Fruit fly (Drosophila melanogaster) whole organism, embryonic: ENCODE data around the gene hob.

Source experiments
- B-H1 ChIP-seq: fragments of 200-800 bp; sonication (Bioruptor generic); IDR thresholded peaks from 3 replicates; pipeline ENCODE4 v1.3.6; 2022; ENCODE audit warnings: missing biosample characterization, missing genetic modification characterization
- BEAF-32 ChIP-seq: fragments of 200-800 bp; sonication (Bioruptor generic); optimal IDR thresholded peaks from 3 replicates; lab custom pipeline; 2017; ENCODE audit warnings: missing biosample characterization, missing genetic modification characterization, mild to moderate bottlenecking, moderate library complexity, missing genetic modification reagents
- CG10147 ChIP-seq: fragments of 200-800 bp; sonication (Bioruptor generic); optimal IDR thresholded peaks from 2 replicates; lab custom pipeline; 2019; ENCODE audit warnings: missing biosample characterization, mild to moderate bottlenecking, missing genetic modification characterization, moderate library complexity
- CG10431 ChIP-seq: fragments of 200-800 bp; sonication (Bioruptor generic); optimal IDR thresholded peaks from 3 replicates; lab custom pipeline; 2018; ENCODE audit warnings: missing biosample characterization, mild to moderate bottlenecking, missing genetic modification characterization
- CG10543 ChIP-seq: fragments of 200-800 bp; sonication (Bioruptor generic); optimal IDR thresholded peaks from 3 replicates; lab custom pipeline; 2017; ENCODE audit warnings: missing biosample characterization, mild to moderate bottlenecking, missing genetic modification characterization, moderate library complexity
- CG11504 ChIP-seq: fragments of 200-800 bp; sonication (Bioruptor generic); optimal IDR thresholded peaks from 3 replicates; lab custom pipeline; 2019; ENCODE audit warnings: missing biosample characterization, mild to moderate bottlenecking, missing genetic modification characterization, moderate library complexity
- CG11695 ChIP-seq: fragments of 200-800 bp; sonication (Bioruptor generic); IDR thresholded peaks from 3 replicates; pipeline ENCODE4 v1.3.6; 2022; ENCODE audit warnings: missing biosample characterization, missing genetic modification characterization
- CG12236 ChIP-seq: fragments of 200-800 bp; sonication (Bioruptor generic); optimal IDR thresholded peaks from 2 replicates; lab custom pipeline; 2016; ENCODE audit warnings: missing biosample characterization, missing genetic modification characterization
- CG1233 ChIP-seq: fragments of 200-800 bp; sonication (Bioruptor generic); optimal IDR thresholded peaks from 4 replicates; lab custom pipeline; 2018; ENCODE audit warnings: missing biosample characterization, mild to moderate bottlenecking, missing genetic modification characterization
- CG15011 ChIP-seq: fragments of 200-800 bp; sonication (Bioruptor generic); optimal IDR thresholded peaks from 3 replicates; lab custom pipeline; 2018; ENCODE audit warnings: missing biosample characterization, mild to moderate bottlenecking, missing genetic modification characterization
- CG1602 ChIP-seq: fragments of 200-800 bp; sonication (Bioruptor generic); optimal IDR thresholded peaks from 3 replicates; lab custom pipeline; 2016; ENCODE audit warnings: missing biosample characterization, missing genetic modification characterization
- CG1603 ChIP-seq: fragments of 200-800 bp; sonication (Bioruptor generic); optimal IDR thresholded peaks from 2 replicates; lab custom pipeline; 2019; ENCODE audit warnings: missing biosample characterization, mild to moderate bottlenecking, missing genetic modification characterization, moderate library complexity
- CG17912 ChIP-seq: fragments of 200-800 bp; sonication (Bioruptor generic); optimal IDR thresholded peaks from 2 replicates; lab custom pipeline; 2018; ENCODE audit warnings: missing biosample characterization, mild to moderate bottlenecking, missing genetic modification characterization
- CG2199 ChIP-seq: fragments of 200-800 bp; sonication (Bioruptor generic); IDR thresholded peaks from 3 replicates; pipeline ENCODE4 v1.3.6; 2022; ENCODE audit warnings: missing biosample characterization, missing genetic modification characterization
- CG2202 ChIP-seq: fragments of 200-800 bp; sonication (Bioruptor generic); optimal IDR thresholded peaks from 2 replicates; lab custom pipeline; 2018; ENCODE audit warnings: missing biosample characterization, mild to moderate bottlenecking, missing genetic modification characterization
- CG4360 ChIP-seq: fragments of 200-800 bp; sonication (Bioruptor generic); IDR thresholded peaks from 2 replicates; pipeline ENCODE4 v1.3.6; 2022; ENCODE audit warnings: missing biosample characterization, missing genetic modification characterization
- CG5953 ChIP-seq: fragments of 200-800 bp; sonication (Bioruptor generic); IDR thresholded peaks from 2 replicates; pipeline ENCODE4 v1.3.6; 2022; ENCODE audit warnings: missing biosample characterization, missing genetic modification characterization
- CG6683 ChIP-seq: fragments of 200-800 bp; sonication (Bioruptor generic); optimal IDR thresholded peaks from 2 replicates; lab custom pipeline; 2017; ENCODE audit warnings: missing biosample characterization, mild to moderate bottlenecking, missing genetic modification characterization, missing genetic modification reagents
- CG6765 ChIP-seq: fragments of 200-800 bp; sonication (Bioruptor generic); optimal IDR thresholded peaks from 3 replicates; lab custom pipeline; 2017; ENCODE audit warnings: missing biosample characterization, mild to moderate bottlenecking, missing genetic modification characterization
- CG7556 ChIP-seq: fragments of 200-800 bp; sonication (Bioruptor generic); optimal IDR thresholded peaks from 2 replicates; lab custom pipeline; 2017; ENCODE audit warnings: missing biosample characterization, mild to moderate bottlenecking, missing genetic modification characterization
- CrebB ChIP-seq: fragments of 200-800 bp; sonication (Bioruptor generic); optimal IDR thresholded peaks from 3 replicates; lab custom pipeline; 2018; ENCODE audit warnings: missing biosample characterization, mild to moderate bottlenecking, missing genetic modification characterization
- Dip2 ChIP-seq: fragments of 200-800 bp; sonication (Bioruptor generic); IDR thresholded peaks from 2 replicates; pipeline ENCODE4 v1.3.6; 2022; ENCODE audit warnings: missing biosample characterization, missing genetic modification characterization
- Dip3 ChIP-seq: fragments of 200-800 bp; sonication (Bioruptor generic); optimal IDR thresholded peaks from 3 replicates; lab custom pipeline; 2016; ENCODE audit warnings: missing biosample characterization, missing genetic modification characterization
- Ets65A ChIP-seq: fragments of 200-800 bp; sonication (Bioruptor generic); peaks from one replicate; lab custom pipeline; 2016; ENCODE audit warnings: missing biosample characterization, missing genetic modification characterization
- Hand ChIP-seq: fragments of 200-800 bp; sonication (Bioruptor generic); optimal IDR thresholded peaks from 2 replicates; lab custom pipeline; 2017; ENCODE audit warnings: mild to moderate bottlenecking, missing biosample characterization, missing genetic modification reagents, missing genetic modification characterization
- NC2β ChIP-seq: fragments of 200-800 bp; sonication (Bioruptor generic); optimal IDR thresholded peaks from 2 replicates; lab custom pipeline; 2016; ENCODE audit warnings: missing biosample characterization, missing genetic modification characterization
- NFAT ChIP-seq: fragments of 200-800 bp; sonication (Bioruptor generic); IDR thresholded peaks from 2 replicates; pipeline ENCODE4 v1.3.6; 2022; ENCODE audit warnings: missing biosample characterization, missing genetic modification characterization
- Sox100B ChIP-seq: fragments of 200-800 bp; sonication (Bioruptor generic); optimal IDR thresholded peaks from 3 replicates; lab custom pipeline; 2018; ENCODE audit warnings: missing biosample characterization, mild to moderate bottlenecking, missing genetic modification characterization
- Ssrp ChIP-seq: fragments of 200-800 bp; sonication (Bioruptor generic); optimal IDR thresholded peaks from 2 replicates; lab custom pipeline; 2018; ENCODE audit warnings: missing biosample characterization, mild to moderate bottlenecking, missing genetic modification characterization, moderate library complexity
- Stat92E ChIP-seq, 3 experiments: fragments of >200 bp in 2 of 3; fragments of 200-800 bp in 1 of 3; sonication (Bioruptor generic) in 1 of 3; optimal IDR thresholded peaks; 2 replicates each; lab custom pipeline; 2017 to 2019; ENCODE audit warnings: missing biosample characterization in 3 of 3, missing genetic modification characterization in 3 of 3, mild to moderate bottlenecking in 1 of 3, moderate library complexity in 1 of 3
- br ChIP-seq: fragments of >200 bp; optimal IDR thresholded peaks from 2 replicates; lab custom pipeline; 2017
- cas ChIP-seq: fragments of 200-800 bp; sonication (Bioruptor generic); IDR thresholded peaks from 2 replicates; pipeline ENCODE4 v1.3.6; 2022; ENCODE audit warnings: missing biosample characterization, missing genetic modification characterization
- cwo ChIP-seq: fragments of 200-800 bp; sonication (Bioruptor generic); optimal IDR thresholded peaks from 3 replicates; lab custom pipeline; 2017; ENCODE audit warnings: missing biosample characterization, missing genetic modification characterization, mild to moderate bottlenecking, moderate library complexity, missing genetic modification reagents
- gem ChIP-seq: fragments of 200-800 bp; sonication (Bioruptor generic); optimal IDR thresholded peaks from 2 replicates; lab custom pipeline; 2019; ENCODE audit warnings: missing biosample characterization, mild to moderate bottlenecking, missing genetic modification characterization, moderate library complexity
- ham ChIP-seq: fragments of 200-800 bp; sonication (Bioruptor generic); IDR thresholded peaks from 2 replicates; pipeline ENCODE4 v1.3.6; 2022; ENCODE audit warnings: missing biosample characterization, missing genetic modification characterization
- insv ChIP-seq, 2 experiments: fragments of 200-800 bp; sonication (Bioruptor generic); optimal IDR thresholded peaks; 3 replicates each; lab custom pipeline; 2016 to 2018; ENCODE audit warnings: missing biosample characterization in 2 of 2, missing genetic modification characterization in 2 of 2
- nmo ChIP-seq: fragments of 200-800 bp; sonication (Bioruptor generic); optimal IDR thresholded peaks from 2 replicates; lab custom pipeline; 2018; ENCODE audit warnings: missing biosample characterization, mild to moderate bottlenecking, missing genetic modification characterization, moderate library complexity
- odd ChIP-seq: fragments of 200-800 bp; sonication (Bioruptor generic); optimal IDR thresholded peaks from 2 replicates; lab custom pipeline; 2017; ENCODE audit warnings: missing biosample characterization, mild to moderate bottlenecking, missing genetic modification characterization
- pb ChIP-seq: fragments of 200-800 bp; sonication (Bioruptor generic); optimal IDR thresholded peaks from 3 replicates; lab custom pipeline; 2016; ENCODE audit warnings: missing biosample characterization, missing genetic modification characterization
- psq ChIP-seq: fragments of 200-800 bp; sonication (Bioruptor generic); optimal IDR thresholded peaks from 2 replicates; lab custom pipeline; 2017; ENCODE audit warnings: missing biosample characterization, missing genetic modification characterization
- ro ChIP-seq: fragments of 200-800 bp; sonication (Bioruptor generic); IDR thresholded peaks from 2 replicates; pipeline ENCODE4 v1.3.6; 2022; ENCODE audit warnings: missing biosample characterization, missing genetic modification characterization
- row ChIP-seq: fragments of 200-800 bp; sonication (Bioruptor generic); IDR thresholded peaks from 3 replicates; pipeline ENCODE4 v1.3.6; 2022; ENCODE audit warnings: missing biosample characterization, missing genetic modification characterization
- sc ChIP-seq, 3 experiments: fragments of >200 bp in 2 of 3; fragments of 200-800 bp in 1 of 3; sonication (Bioruptor generic) in 1 of 3; optimal IDR thresholded peaks; 2 replicates in 2 of 3; 3 replicates in 1 of 3; lab custom pipeline; 2017; ENCODE audit warnings: mild to moderate bottlenecking in 1 of 3, missing biosample characterization in 1 of 3, missing genetic modification characterization in 1 of 3, missing genetic modification reagents in 1 of 3
- shn ChIP-seq: fragments of 200-800 bp; sonication (Bioruptor generic); optimal IDR thresholded peaks from 3 replicates; lab custom pipeline; 2016; ENCODE audit warnings: missing biosample characterization, missing genetic modification characterization
- sna ChIP-seq: fragments of 200-800 bp; sonication (Bioruptor generic); IDR thresholded peaks from 2 replicates; pipeline ENCODE4 v1.3.6; 2022; ENCODE audit warnings: missing biosample characterization, missing genetic modification characterization; ENCODE audit not compliant: partially characterized antibody
- sob ChIP-seq: fragments of 200-800 bp; sonication (Bioruptor generic); IDR thresholded peaks from 2 replicates; pipeline ENCODE4 v1.3.6; 2022; ENCODE audit warnings: missing biosample characterization, missing genetic modification characterization
- stwl ChIP-seq: fragments of 200-800 bp; sonication (Bioruptor generic); optimal IDR thresholded peaks from 3 replicates; lab custom pipeline; 2018; ENCODE audit warnings: missing biosample characterization, mild to moderate bottlenecking, missing genetic modification characterization, moderate library complexity
- trem ChIP-seq: fragments of 200-800 bp; optimal IDR thresholded peaks from 3 replicates; lab custom pipeline; 2019; ENCODE audit warnings: missing biosample characterization, mild to moderate bottlenecking, missing genetic modification characterization, moderate library complexity

The hob gene

DNA sequence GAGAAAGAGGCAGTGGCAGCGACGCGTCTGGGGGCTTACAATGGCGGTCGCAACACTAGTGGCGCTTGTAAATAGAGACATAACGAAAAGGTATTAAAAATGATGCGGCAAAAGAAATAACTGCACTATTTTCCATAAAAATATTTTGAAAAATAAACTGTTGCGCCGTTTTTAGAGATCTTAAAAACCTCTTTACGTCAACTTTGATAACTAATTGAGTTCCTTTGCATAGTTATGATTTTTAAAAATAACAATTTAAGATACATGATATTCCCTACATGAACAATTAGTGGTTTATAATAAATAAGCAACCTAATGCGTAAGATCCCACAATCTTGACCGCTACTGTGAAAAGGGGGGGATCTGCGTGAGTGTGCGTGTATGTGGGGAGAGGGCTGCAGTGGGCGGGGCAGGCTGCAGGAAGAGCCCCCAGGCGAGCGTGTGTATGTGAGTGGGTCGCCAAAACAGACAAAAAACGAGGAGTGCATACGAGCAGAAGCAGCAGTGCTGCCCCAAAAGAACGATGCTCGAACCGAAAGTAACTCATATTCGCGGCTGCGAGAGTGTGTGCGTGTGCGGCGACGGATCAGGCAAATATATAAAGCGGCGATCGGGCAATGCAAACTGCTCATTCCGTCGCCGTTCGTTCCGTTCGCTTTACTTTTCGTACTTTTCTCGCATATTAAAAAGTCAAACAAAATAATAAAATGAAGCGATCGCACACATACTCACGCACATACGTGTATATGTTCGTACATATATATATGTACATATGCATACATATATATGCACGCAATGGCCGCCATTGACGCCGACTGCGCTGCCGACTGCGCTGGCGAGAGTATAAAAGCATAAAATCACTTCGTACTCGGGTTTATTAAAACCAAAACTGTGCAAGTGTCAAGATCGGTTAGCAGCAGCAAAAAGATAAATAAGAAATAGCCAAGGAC is 30.3 kb upstream of the hob start (continued):
- TF ChIP-seq stwl (tag; lab: Kevin White, UChicago) (no peak), CG1603 (tag; lab: Kevin White, UChicago) (no peak), trem (tag; lab: Kevin White, UChicago) (no peak), cwo (no peak), NC2β (GFP tag; lab: Kevin White, UChicago) (no peak), CG1602 (GFP tag; lab: Kevin White, UChicago) (peak; percentile 34), ro (GFP tag; lab: Robert Waterston, UW) (no peak), CrebB (no peak), CG17912 (GFP tag; lab: Kevin White, UChicago) (no peak), BEAF-32 (GFP tag; lab: Kevin White, UChicago) (no peak), sna (GFP tag; lab: Robert Waterston, UW) (no peak), br (lab: Kevin White, UChicago) (no peak), CG7556 (peak; percentile 19), Dip2 (GFP tag; lab: Robert Waterston, UW) (no peak), Hand (GFP tag; lab: Kevin White, UChicago) (no peak), CG15011 (GFP tag; lab: Kevin White, UChicago) (no peak), cas (GFP tag; lab: Robert Waterston, UW) (no peak), CG6683 (GFP tag; lab: Kevin White, UChicago) (no peak), insv (GFP tag; optimal IDR thresholded peaks at IDR 0.05; lab: Kevin White, UChicago) (no peak), CG12236 (GFP tag; lab: Kevin White, UChicago) (no peak), CG1233 (GFP tag; lab: Kevin White, UChicago) (peak; percentile 28), NFAT (GFP tag; lab: Robert Waterston, UW) (no peak), Ssrp (peak; percentile 67), CG2202 (no peak), nmo (peak; percentile 74), CG5953 (GFP tag; lab: Robert Waterston, UW) (peak; percentile 37; the same call in 1 of the 2 replicates), odd (GFP tag; lab: Kevin White, UChicago) (peak; percentile 25), CG6765 (GFP tag; lab: Kevin White, UChicago) (no peak), B-H1 (no peak), psq (no peak), CG10431 (no peak), Stat92E (GFP tag; optimal IDR thresholded peaks at IDR 0.05; lab: Kevin White, UChicago) (no peak), CG10147 (GFP tag; lab: Kevin White, UChicago) (no peak), CG10543 (GFP tag; lab: Kevin White, UChicago) (no peak), ham (GFP tag; lab: Robert Waterston, UW) (no peak), shn (GFP tag; lab: Kevin White, UChicago) (no peak), gem (tag; lab: Kevin White, UChicago) (peak; percentile 45), sob (GFP tag; lab: Robert Waterston, UW) (no peak), Ets65A (GFP tag; lab: Kevin White, UChicago) (peak; percentile 92), CG11504 (tag; lab: Kevin White, UChicago) (peak; percentile 70), CG4360 (no peak), row (peak; percentile 54), Dip3 (GFP tag; lab: Kevin White, UChicago) (peak; percentile 25), CG2199 (GFP tag; lab: Robert Waterston, UW) (no peak), CG11695 (0 out of 3 replicates have a peak, but pooled peaks have one; percentile 25), pb (GFP tag; lab: Kevin White, UChicago) (no peak), Sox100B (GFP tag; lab: Kevin White, UChicago) (peak; percentile 68), sc (optimal IDR thresholded peaks at IDR 0.05; lab: Kevin White, UChicago) (no peak), sc (GFP tag; optimal IDR thresholded peaks at IDR 0.05; lab: Kevin White, UChicago) (peak; percentile 34)
